Fruit fly (Drosophila melanogaster) whole organism, embryonic: Measurements from ENCODE around the gene Usf.

ENCODE experiments used
- CrebB ChIP-seq: fragments of 200-800 bp; sonication (Bioruptor generic); optimal IDR thresholded peaks from 3 replicates; lab custom pipeline; 2018; ENCODE audit warnings: missing biosample characterization, mild to moderate bottlenecking, missing genetic modification characterization
- Nf-YB ChIP-seq: fragments of 200-800 bp; sonication (Bioruptor generic); optimal IDR thresholded peaks from 3 replicates; lab custom pipeline; 2019; ENCODE audit warnings: missing biosample characterization, mild to moderate bottlenecking, missing genetic modification characterization, moderate library complexity
- slbo ChIP-seq: fragments of 200-800 bp; sonication (Bioruptor generic); IDR thresholded peaks from 2 replicates; pipeline ENCODE4 v1.3.6; 2022; ENCODE audit warnings: missing biosample characterization, missing genetic modification characterization

DNA sequence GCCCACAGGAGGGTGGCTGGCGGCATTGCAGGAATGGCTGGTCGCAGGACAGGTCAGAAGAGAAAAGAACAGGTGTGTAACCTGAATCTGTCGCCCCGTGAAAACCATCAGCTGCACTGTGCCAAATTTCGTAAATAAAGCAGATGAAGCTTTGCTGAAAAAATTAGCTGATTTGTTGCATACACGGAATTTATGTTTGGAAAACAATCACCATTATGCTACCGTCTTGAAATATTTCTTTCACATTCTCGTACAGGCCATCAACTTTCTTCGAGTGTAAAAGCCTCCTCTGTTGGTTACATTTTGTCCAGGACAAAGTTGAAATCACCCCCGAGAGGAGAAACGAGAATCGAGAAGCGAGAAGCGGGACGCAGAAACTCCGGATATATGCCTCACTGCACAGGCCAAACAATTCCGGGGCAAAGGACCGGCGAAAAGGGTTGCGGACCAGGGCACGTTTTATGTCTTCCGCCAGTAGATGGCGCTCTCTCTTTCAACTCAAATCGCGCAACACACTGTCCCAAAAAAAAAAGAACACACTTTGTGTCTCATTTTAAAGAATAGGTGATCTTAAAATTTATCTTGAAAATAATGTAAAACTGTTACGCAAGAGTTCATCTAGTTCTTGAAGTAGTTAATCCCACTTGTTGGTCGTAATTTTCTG is 11.7 kb upstream of the Usf start:
- TF ChIP-seq CrebB (tag; lab: Kevin White, UChicago) = no peak
- no peak for TF ChIP-seq slbo (GFP tag; lab: Robert Waterston, UW)
- no peak for TF ChIP-seq Nf-YB (GFP tag; lab: Kevin White, UChicago)
